Fruit fly (Drosophila melanogaster) whole organism, embryonic: Measurements from ENCODE around the gene Jhbp2.

Experiments used
- Awh ChIP-seq: fragments of 200-800 bp; sonication (Bioruptor generic); IDR thresholded peaks from 2 replicates; pipeline ENCODE4, ENCODE4 v1.3.6; 2022; ENCODE audit warnings: missing biosample characterization, missing genetic modification characterization
- Bgb ChIP-seq: fragments of 200-800 bp; sonication (Bioruptor generic); IDR thresholded peaks from 2 replicates; pipeline ENCODE4 v1.3.6; 2022; ENCODE audit warnings: missing biosample characterization, missing genetic modification characterization; ENCODE audit not compliant: partially characterized antibody
- CG10209 ChIP-seq: fragments of 200-800 bp; sonication (Bioruptor generic); optimal IDR thresholded peaks from 3 replicates; lab custom pipeline; 2017; ENCODE audit warnings: missing biosample characterization, mild to moderate bottlenecking, missing genetic modification characterization, missing genetic modification reagents
- CG11093 ChIP-seq: fragments of 200-800 bp; sonication (Bioruptor generic); IDR thresholded peaks from 3 replicates; pipeline ENCODE4 v1.3.6; 2022; ENCODE audit warnings: missing biosample characterization, missing genetic modification characterization
- CG18262 ChIP-seq: fragments of 200-800 bp; optimal IDR thresholded peaks from 3 replicates; lab custom pipeline; 2019; ENCODE audit warnings: missing biosample characterization, mild to moderate bottlenecking, missing genetic modification characterization, moderate library complexity
- CG3281 ChIP-seq: fragments of 200-800 bp; sonication (Bioruptor generic); optimal IDR thresholded peaks from 3 replicates; lab custom pipeline; 2017; ENCODE audit warnings: missing biosample characterization, mild to moderate bottlenecking, missing genetic modification characterization
- CG3407 ChIP-seq: fragments of 200-800 bp; sonication (Bioruptor generic); optimal IDR thresholded peaks from 2 replicates; lab custom pipeline; 2018; ENCODE audit warnings: missing biosample characterization, mild to moderate bottlenecking, missing genetic modification characterization
- CG4730 ChIP-seq: fragments of 200-800 bp; sonication (Bioruptor generic); IDR thresholded peaks from 2 replicates; pipeline ENCODE4 v1.3.6; 2022; ENCODE audit warnings: missing biosample characterization, missing genetic modification characterization
- CG6683 ChIP-seq: fragments of 200-800 bp; sonication (Bioruptor generic); optimal IDR thresholded peaks from 2 replicates; lab custom pipeline; 2017; ENCODE audit warnings: missing biosample characterization, mild to moderate bottlenecking, missing genetic modification characterization, missing genetic modification reagents
- CG7556 ChIP-seq: fragments of 200-800 bp; sonication (Bioruptor generic); optimal IDR thresholded peaks from 2 replicates; lab custom pipeline; 2017; ENCODE audit warnings: missing biosample characterization, mild to moderate bottlenecking, missing genetic modification characterization
- CG8290 ChIP-seq, 3 experiments: fragments of 200-800 bp; sonication (Bioruptor generic); optimal IDR thresholded peaks; 2 replicates each; lab custom pipeline; 2016 to 2019; ENCODE audit warnings: missing biosample characterization in 3 of 3, missing genetic modification characterization in 3 of 3, mild to moderate bottlenecking in 2 of 3, moderate library complexity in 1 of 3
- CG9817 ChIP-seq: fragments of 200-800 bp; sonication (Bioruptor generic); optimal IDR thresholded peaks from 2 replicates; lab custom pipeline; 2018; ENCODE audit warnings: missing biosample characterization, mild to moderate bottlenecking, missing genetic modification characterization, moderate library complexity
- CTCF ChIP-seq: fragments of 200-800 bp; sonication (Bioruptor generic); optimal IDR thresholded peaks from 2 replicates; lab custom pipeline; 2017; ENCODE audit warnings: missing biosample characterization, mild to moderate bottlenecking, missing genetic modification characterization, moderate library complexity
- CkIIα-i1 ChIP-seq: fragments of 200-800 bp; sonication (Bioruptor generic); IDR thresholded peaks from 2 replicates; pipeline ENCODE4 v1.3.6; 2022; ENCODE audit warnings: missing biosample characterization, missing genetic modification characterization
- D19B ChIP-seq: fragments of 200-800 bp; sonication (Bioruptor generic); optimal IDR thresholded peaks from 2 replicates; lab custom pipeline; 2017; ENCODE audit warnings: missing biosample characterization, mild to moderate bottlenecking, missing genetic modification characterization
- Dip3 ChIP-seq: fragments of 200-800 bp; sonication (Bioruptor generic); optimal IDR thresholded peaks from 3 replicates; lab custom pipeline; 2016; ENCODE audit warnings: missing biosample characterization, missing genetic modification characterization
- GATAe ChIP-seq: fragments of 200-800 bp; sonication (Bioruptor generic); conservative IDR thresholded peaks from 2 replicates; pipeline ENCODE4 v1.3.6; 2022; ENCODE audit warnings: missing biosample characterization, missing genetic modification characterization
- HLH54F ChIP-seq: fragments of 200-800 bp; sonication (Bioruptor generic); optimal IDR thresholded peaks from 3 replicates; lab custom pipeline; 2016; ENCODE audit warnings: missing biosample characterization, missing genetic modification characterization
- Hand ChIP-seq: fragments of 200-800 bp; sonication (Bioruptor generic); optimal IDR thresholded peaks from 2 replicates; lab custom pipeline; 2017; ENCODE audit warnings: mild to moderate bottlenecking, missing biosample characterization, missing genetic modification reagents, missing genetic modification characterization
- MBD-R2 ChIP-seq: fragments of 200-800 bp; sonication (Bioruptor generic); IDR thresholded peaks from 2 replicates; pipeline ENCODE4 v1.3.6; 2022; ENCODE audit warnings: missing biosample characterization, missing genetic modification characterization
- Mrtf ChIP-seq: fragments of 200-800 bp; sonication (Bioruptor generic); IDR thresholded peaks from 3 replicates; pipeline ENCODE4 v1.3.6; 2022; ENCODE audit warnings: missing biosample characterization, missing genetic modification characterization
- NC2β ChIP-seq: fragments of 200-800 bp; sonication (Bioruptor generic); optimal IDR thresholded peaks from 2 replicates; lab custom pipeline; 2016; ENCODE audit warnings: missing biosample characterization, missing genetic modification characterization
- Neu2 ChIP-seq: fragments of 200-800 bp; sonication (Bioruptor generic); optimal IDR thresholded peaks from 3 replicates; lab custom pipeline; 2016; ENCODE audit warnings: missing biosample characterization, missing genetic modification characterization, borderline replicate concordance
- TFAM ChIP-seq: fragments of 200-800 bp; sonication (Bioruptor generic); optimal IDR thresholded peaks from 2 replicates; lab custom pipeline; 2017; ENCODE audit warnings: missing biosample characterization, missing genetic modification characterization, inconsistent platforms
- Tbp ChIP-seq: fragments of >200 bp; optimal IDR thresholded peaks from 2 replicates; lab custom pipeline; 2018; ENCODE audit warnings: missing biosample characterization, missing genetic modification characterization
- abd-A ChIP-seq: fragments of 200-800 bp; sonication (Bioruptor generic); optimal IDR thresholded peaks from 3 replicates; lab custom pipeline; 2019; ENCODE audit warnings: missing biosample characterization, mild to moderate bottlenecking, missing genetic modification characterization, moderate library complexity
- ap ChIP-seq: fragments of 200-800 bp; sonication (Bioruptor generic); IDR thresholded peaks from 2 replicates; pipeline ENCODE4 v1.3.6; 2022; ENCODE audit warnings: missing biosample characterization, missing genetic modification characterization
- ato ChIP-seq: fragments of 200-800 bp; sonication (Bioruptor generic); IDR thresholded peaks from 2 replicates; pipeline ENCODE4 v1.3.6; 2022; ENCODE audit warnings: missing biosample characterization, missing genetic modification characterization; ENCODE audit not compliant: partially characterized antibody
- bab2 ChIP-seq: fragments of 200-800 bp; sonication (Bioruptor generic); optimal IDR thresholded peaks from 2 replicates; lab custom pipeline; 2016; ENCODE audit warnings: missing biosample characterization, missing genetic modification characterization
- bsh ChIP-seq, 2 experiments: fragments of 200-800 bp; sonication (Bioruptor generic); optimal IDR thresholded peaks; 2 replicates each; lab custom pipeline; 2017 to 2018; ENCODE audit warnings: mild to moderate bottlenecking in 2 of 2, missing biosample characterization in 2 of 2, missing genetic modification characterization in 2 of 2, moderate library complexity in 1 of 2
- dimm ChIP-seq: fragments of 200-800 bp; sonication (Bioruptor generic); IDR thresholded peaks from 2 replicates; pipeline ENCODE4 v1.3.6; 2022; ENCODE audit warnings: missing biosample characterization, missing genetic modification characterization
- en ChIP-seq: fragments of 200-800 bp; sonication (Bioruptor generic); optimal IDR thresholded peaks from 2 replicates; lab custom pipeline; 2016; ENCODE audit warnings: missing biosample characterization, missing genetic modification characterization
- gcm2 ChIP-seq: fragments of 200-800 bp; sonication (Bioruptor generic); optimal IDR thresholded peaks from 2 replicates; lab custom pipeline; 2016; ENCODE audit warnings: missing biosample characterization, missing genetic modification characterization
- gfzf ChIP-seq: fragments of 200-800 bp; sonication (Bioruptor generic); optimal IDR thresholded peaks from 2 replicates; lab custom pipeline; 2016; ENCODE audit warnings: missing biosample characterization, mild to moderate bottlenecking, missing genetic modification characterization, moderate library complexity
- gsb-n ChIP-seq: fragments of 200-800 bp; sonication (Bioruptor generic); optimal IDR thresholded peaks from 3 replicates; lab custom pipeline; 2018; ENCODE audit warnings: missing biosample characterization, mild to moderate bottlenecking, missing genetic modification characterization
- hb ChIP-seq: fragments of 200-800 bp; sonication (Bioruptor generic); IDR thresholded peaks from 3 replicates; pipeline ENCODE4 v1.3.6; 2022; ENCODE audit warnings: missing biosample characterization, missing genetic modification characterization; ENCODE audit not compliant: partially characterized antibody
- jing ChIP-seq: fragments of 200-800 bp; sonication (Bioruptor generic); optimal IDR thresholded peaks from 2 replicates; lab custom pipeline; 2018; ENCODE audit warnings: missing biosample characterization, mild to moderate bottlenecking, missing genetic modification characterization
- kay ChIP-seq: fragments of 200-800 bp; sonication (Bioruptor generic); optimal IDR thresholded peaks from 2 replicates; lab custom pipeline; 2016; ENCODE audit warnings: missing biosample characterization, missing genetic modification characterization
- klu ChIP-seq: fragments of 200-800 bp; sonication (Bioruptor generic); IDR thresholded peaks from 2 replicates; pipeline ENCODE4 v1.3.6; 2022; ENCODE audit warnings: missing biosample characterization, missing genetic modification characterization
- luna ChIP-seq: fragments of 200-800 bp; sonication (Bioruptor generic); optimal IDR thresholded peaks from 2 replicates; lab custom pipeline; 2016; ENCODE audit warnings: missing biosample characterization, missing genetic modification characterization
- mld ChIP-seq: fragments of 200-800 bp; sonication (Bioruptor generic); IDR thresholded peaks from 3 replicates; pipeline ENCODE4 v1.3.6; 2022; ENCODE audit warnings: missing biosample characterization, missing genetic modification characterization; ENCODE audit not compliant: partially characterized antibody
- nom ChIP-seq: fragments of 200-800 bp; sonication (Bioruptor generic); optimal IDR thresholded peaks from 2 replicates; lab custom pipeline; 2017; ENCODE audit warnings: missing biosample characterization, missing genetic modification characterization, mild to moderate bottlenecking, moderate library complexity, missing genetic modification reagents
- onecut ChIP-seq: fragments of 200-800 bp; sonication (Bioruptor generic); IDR thresholded peaks from 2 replicates; pipeline ENCODE4 v1.3.6; 2022; ENCODE audit warnings: missing biosample characterization, missing genetic modification characterization
- pb ChIP-seq: fragments of 200-800 bp; sonication (Bioruptor generic); optimal IDR thresholded peaks from 3 replicates; lab custom pipeline; 2016; ENCODE audit warnings: missing biosample characterization, missing genetic modification characterization
- slp2 ChIP-seq: fragments of 200-800 bp; sonication (Bioruptor generic); optimal IDR thresholded peaks from 2 replicates; lab custom pipeline; 2016; ENCODE audit warnings: missing biosample characterization, missing genetic modification characterization
- sna ChIP-seq: fragments of 200-800 bp; sonication (Bioruptor generic); IDR thresholded peaks from 2 replicates; pipeline ENCODE4 v1.3.6; 2022; ENCODE audit warnings: missing biosample characterization, missing genetic modification characterization; ENCODE audit not compliant: partially characterized antibody
- sr ChIP-seq: fragments of 200-800 bp; sonication (Bioruptor generic); IDR thresholded peaks from 3 replicates; pipeline ENCODE4 v1.3.6; 2022; ENCODE audit warnings: missing biosample characterization, missing genetic modification characterization
- trh ChIP-seq: fragments of 200-800 bp; sonication (Bioruptor generic); optimal IDR thresholded peaks from 2 replicates; lab custom pipeline; 2016; ENCODE audit warnings: missing biosample characterization, missing genetic modification characterization
- ttk ChIP-seq: fragments of 200-800 bp; sonication (Bioruptor generic); IDR thresholded peaks from 2 replicates; pipeline ENCODE4 v2.1.2; 2022; ENCODE audit warnings: missing biosample characterization, missing genetic modification characterization
- tup ChIP-seq: fragments of 200-800 bp; sonication (Bioruptor generic); optimal IDR thresholded peaks from 2 replicates; lab custom pipeline; 2016; ENCODE audit warnings: missing biosample characterization, mild to moderate bottlenecking, missing genetic modification characterization, moderate library complexity

Gene Jhbp2

DNA sequence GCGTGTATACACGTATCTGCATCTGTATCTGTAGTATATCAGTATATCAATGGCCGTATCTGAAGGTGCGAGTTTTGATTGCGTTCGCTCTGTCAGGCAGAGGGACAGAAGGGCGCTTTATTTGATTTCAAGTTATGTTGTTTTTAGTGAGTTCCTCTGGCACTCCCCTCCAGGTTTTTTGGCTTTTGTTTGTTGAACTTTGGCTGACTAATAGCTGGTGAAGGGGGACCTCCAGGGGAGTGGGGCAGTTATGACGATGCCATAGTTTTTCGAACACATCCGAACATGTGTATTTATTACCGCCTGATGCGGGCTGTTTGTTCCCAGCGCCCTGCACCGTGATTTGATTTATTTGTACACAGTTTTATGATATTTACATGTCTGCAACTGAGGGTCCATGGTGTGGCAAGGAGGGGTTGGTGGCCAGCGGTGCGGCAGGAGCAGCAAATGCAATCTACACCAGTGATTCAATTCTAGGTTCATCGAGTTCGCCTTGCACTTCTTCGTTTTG lies 31.1 kb upstream of the Jhbp2 start (continued):
- 0 out of 2 replicates have a peak, but pooled peaks have one; percentile 12 for TF ChIP-seq ap
- peak; percentile 15 for TF ChIP-seq NC2β
- TF ChIP-seq Dip3 (GFP tag; lab: Kevin White, UChicago) = no peak
- peak in 1 of 2 experiments; percentile 44 for TF ChIP-seq bsh (GFP tag; optimal IDR thresholded peaks at IDR 0.05; lab: Kevin White, UChicago)
- TF ChIP-seq Bgb (GFP tag; lab: Robert Waterston, UW) = no peak
- TF ChIP-seq luna (GFP tag; lab: Kevin White, UChicago) = no peak
- peak; percentile 29; the same call in 1 of the 2 replicates for TF ChIP-seq GATAe (GFP tag; lab: Robert Waterston, UW)
- TF ChIP-seq Awh (GFP tag; lab: Robert Waterston, UW) = peak; percentile 81
- TF ChIP-seq klu (GFP tag; lab: Robert Waterston, UW) = no peak
- TF ChIP-seq onecut (GFP tag; lab: Robert Waterston, UW) = 0 out of 2 replicates have a peak, but pooled peaks have one; percentile 38
- TF ChIP-seq gcm2 (GFP tag; lab: Kevin White, UChicago) = no peak
- no peak for TF ChIP-seq sna (GFP tag; lab: Robert Waterston, UW)
- TF ChIP-seq nom (GFP tag; lab: Kevin White, UChicago) = peak; percentile 14
- peak; percentile 56 for TF ChIP-seq tup (GFP tag; lab: Kevin White, UChicago)
- no peak for TF ChIP-seq jing
- TF ChIP-seq CG9817 (tag; lab: Kevin White, UChicago) = peak; percentile 14
- TF ChIP-seq CkIIα-i1 (GFP tag; lab: Robert Waterston, UW) = no peak
- TF ChIP-seq kay (GFP tag; lab: Kevin White, UChicago) = peak; percentile 89
- peak; percentile 10 for TF ChIP-seq bab2 (GFP tag; lab: Kevin White, UChicago)
- no peak for TF ChIP-seq CG11093 (GFP tag; lab: Robert Waterston, UW)
- peak; percentile 64 for TF ChIP-seq CG10209
- TF ChIP-seq CG8290 (GFP tag; optimal IDR thresholded peaks at IDR 0.05; lab: Kevin White, UChicago) = peak; percentile 41
- peak; percentile 24 to 65 for TF ChIP-seq CG8290 (tag; optimal IDR thresholded peaks at IDR 0.05; lab: Kevin White, UChicago)
- TF ChIP-seq sr (GFP tag; lab: Robert Waterston, UW) = no peak
- TF ChIP-seq gfzf = no peak
- TF ChIP-seq mld = no peak
- peak; percentile 63 for TF ChIP-seq gsb-n (tag; lab: Kevin White, UChicago)
- TF ChIP-seq TFAM (GFP tag; lab: Kevin White, UChicago) = no peak
- no peak for TF ChIP-seq CG6683 (GFP tag; lab: Kevin White, UChicago)
- TF ChIP-seq Neu2 = no peak
- TF ChIP-seq hb = no peak
- peak; percentile 59; the same call in 1 of the 2 replicates for TF ChIP-seq ttk
- TF ChIP-seq dimm = no peak
- TF ChIP-seq CG7556 = peak; percentile 2
- no peak for TF ChIP-seq CG3281 (GFP tag; lab: Kevin White, UChicago)
- no peak for TF ChIP-seq trh (GFP tag; lab: Kevin White, UChicago)
- TF ChIP-seq CG4730 (GFP tag; lab: Robert Waterston, UW) = no peak
- no peak for TF ChIP-seq en (GFP tag; lab: Kevin White, UChicago)
- peak; percentile 5 for TF ChIP-seq CTCF (GFP tag; lab: Kevin White, UChicago)
- TF ChIP-seq MBD-R2 (GFP tag; lab: Robert Waterston, UW) = no peak
- TF ChIP-seq CG18262 (tag; lab: Kevin White, UChicago) = peak; percentile 60
- no peak for TF ChIP-seq Hand (GFP tag; lab: Kevin White, UChicago)
- TF ChIP-seq Mrtf = no peak
- peak; percentile 34 for TF ChIP-seq pb (GFP tag; lab: Kevin White, UChicago)
- no peak for TF ChIP-seq ato (GFP tag; lab: Robert Waterston, UW)
- TF ChIP-seq HLH54F (GFP tag; lab: Kevin White, UChicago) = no peak
- TF ChIP-seq Tbp (GFP tag; lab: Kevin White, UChicago) = no peak
- TF ChIP-seq abd-A (tag; lab: Kevin White, UChicago) = peak; percentile 81
- no peak for TF ChIP-seq D19B (GFP tag; lab: Kevin White, UChicago)
- TF ChIP-seq CG3407 = peak; percentile 66
- TF ChIP-seq slp2 = no peak
